Worm (Caenorhabditis elegans): ENCODE results near the gene Y39F10A.1.

DNA sequence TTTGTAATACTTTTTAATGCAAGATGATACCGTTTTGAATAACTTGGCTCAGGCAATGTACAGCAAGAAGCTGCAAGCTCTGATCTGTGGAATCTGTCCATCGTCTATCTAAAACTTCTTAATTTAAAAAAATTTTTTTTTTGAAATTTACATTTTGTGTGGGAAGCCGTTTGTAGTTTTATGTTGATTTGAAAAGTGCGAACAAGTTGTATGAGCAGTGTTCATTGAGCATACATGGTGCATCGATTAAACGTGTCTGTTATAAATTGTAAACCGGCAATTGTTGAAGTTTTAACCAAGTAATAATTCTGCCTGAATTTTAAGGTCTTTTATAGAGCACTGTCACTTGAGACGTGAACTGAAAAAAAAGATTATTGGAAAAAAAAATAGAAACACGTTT, 8.4 kb downstream of the Y39F10A.1 start, which contains the start of gene Y39F10A.6:
- TF ChIP-seq zag-1 (tag; optimal IDR thresholded peaks at IDR 0.05): no peak
- TF ChIP-seq unc-62 (GFP tag; optimal IDR thresholded peaks at IDR 0.05): no peak

All from whole organism, L2 larva.